Worm (Caenorhabditis elegans) whole organism, mixed stage, embryonic: ENCODE data around the gene T16G12.9.

Source experiments
- bed-3 ChIP-seq: fragments of 200-800 bp; sonication (Bioruptor generic); optimal IDR thresholded peaks from 3 replicates; lab custom pipeline; 2018; ENCODE audit warnings: mild to moderate bottlenecking, missing genetic modification characterization, moderate library complexity, missing compliant biosample characterization
- lin-13 ChIP-seq: fragments of 150-350 bp; optimal IDR thresholded peaks from 2 replicates; lab custom pipeline; 2014; ENCODE audit warnings: missing biosample characterization, missing genetic modification characterization
- lsy-2 ChIP-seq: fragments of 150-350 bp; optimal IDR thresholded peaks from 2 replicates; lab custom pipeline; 2014; ENCODE audit warnings: missing biosample characterization, missing genetic modification characterization
- pha-4 ChIP-seq: fragments of 150-350 bp; optimal IDR thresholded peaks from 2 replicates; lab custom pipeline; 2018; ENCODE audit warnings: missing biosample characterization, missing genetic modification reagents, missing genetic modification characterization
- unc-39 ChIP-seq: fragments of 150-350 bp; optimal IDR thresholded peaks from 2 replicates; lab custom pipeline; 2014; ENCODE audit warnings: missing biosample characterization, missing genetic modification characterization
- unc-62 ChIP-seq: fragments of 150-350 bp; optimal IDR thresholded peaks from 2 replicates; lab custom pipeline; 2014; ENCODE audit warnings: missing biosample characterization, missing genetic modification reagents, missing genetic modification characterization
- ztf-11 ChIP-seq: fragments of 150-350 bp; optimal IDR thresholded peaks from 2 replicates; lab custom pipeline; 2014; ENCODE audit warnings: missing biosample characterization, missing genetic modification characterization

ce11 chrIII:10114662-10115061, 36.6 kb upstream of the T16G12.9 start, which contains the start of the genes ZK1128.1 and mett-10:
- TF ChIP-seq bed-3 (GFP tag; lab: Kevin White, UChicago): no peak
- no peak for TF ChIP-seq unc-39 (tag; lab: Kevin White, UChicago)
- TF ChIP-seq ztf-11 (tag; lab: Kevin White, UChicago): no peak
- TF ChIP-seq lsy-2 (tag; lab: Kevin White, UChicago): no peak
- no peak for TF ChIP-seq unc-62 (GFP tag; lab: Kevin White, UChicago)
- no peak for TF ChIP-seq pha-4
- TF ChIP-seq lin-13 (tag; lab: Kevin White, UChicago): no peak
